Worm (Caenorhabditis elegans): ENCODE measurements around the gene C47E12.14.

DNA sequence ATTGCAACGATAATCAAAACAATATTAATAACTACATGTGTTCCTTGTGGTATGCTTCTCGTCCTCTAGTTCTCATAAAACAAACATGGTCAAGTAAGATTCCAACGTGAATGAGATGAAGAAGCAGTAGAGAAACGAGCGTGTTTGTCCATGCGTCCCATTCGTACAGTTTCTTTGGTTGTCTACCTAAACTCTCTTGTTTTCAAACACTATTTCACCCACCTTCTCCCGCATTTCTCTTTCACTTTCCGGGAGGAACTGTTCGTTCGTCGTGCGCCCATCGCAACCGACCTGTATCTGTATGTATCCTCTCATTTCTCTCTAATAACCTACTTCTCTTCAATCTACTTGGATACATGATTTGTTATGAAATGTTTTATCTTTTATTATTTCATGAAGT, 31.6 kb upstream of the C47E12.14 start:
- no peak for TF ChIP-seq fkh-10 (GFP tag; optimal IDR thresholded peaks at IDR 0.05)
- TF ChIP-seq ztf-11 (tag; optimal IDR thresholded peaks at IDR 0.05): no peak

Measured in whole organism, L3 larva.